Fruit fly (Drosophila melanogaster) whole organism, wandering third instar larva: ENCODE measurements around the gene CG45105.

ENCODE experiments used
- Dfd ChIP-seq: fragments of >200 bp; optimal IDR thresholded peaks from 2 replicates; lab custom pipeline; 2017; ENCODE audit warnings: missing biosample characterization, missing genetic modification characterization
- Dif ChIP-seq: fragments of 200-275, 200-300 bp; sonication (Bioruptor generic); optimal IDR thresholded peaks from 2 replicates; lab custom pipeline; 2018; ENCODE audit warnings: missing biosample characterization, missing genetic modification characterization; ENCODE audit not compliant: partially characterized antibody
- Jra ChIP-seq: sonication (Bioruptor generic); optimal IDR thresholded peaks from 2 replicates; lab custom pipeline; 2016; ENCODE audit warnings: missing biosample characterization, missing genetic modification characterization
- OdsH ChIP-seq: fragments of 200-800 bp; sonication (Bioruptor generic); optimal IDR thresholded peaks from 2 replicates; lab custom pipeline; 2016; ENCODE audit warnings: missing biosample characterization, mild to moderate bottlenecking, missing genetic modification characterization
- br ChIP-seq: fragments of 200-800 bp; sonication (Bioruptor generic); optimal IDR thresholded peaks from 2 replicates; lab custom pipeline; 2016; ENCODE audit warnings: missing biosample characterization, missing genetic modification characterization
- dsf ChIP-seq: sonication (Bioruptor generic); optimal IDR thresholded peaks from 2 replicates; lab custom pipeline; 2016; ENCODE audit warnings: missing biosample characterization, missing genetic modification characterization, borderline replicate concordance
- ey ChIP-seq: fragments of 200-800 bp; sonication (Bioruptor generic); optimal IDR thresholded peaks from 2 replicates; lab custom pipeline; 2016; ENCODE audit warnings: missing biosample characterization, missing genetic modification characterization
- psq ChIP-seq: fragments of 200-800 bp; sonication (Bioruptor generic); optimal IDR thresholded peaks from 3 replicates; lab custom pipeline; 2017; ENCODE audit warnings: missing biosample characterization, mild to moderate bottlenecking, missing genetic modification characterization, moderate library complexity
- woc ChIP-seq: sonication (Bioruptor generic); optimal IDR thresholded peaks from 2 replicates; lab custom pipeline; 2016; ENCODE audit warnings: missing biosample characterization, mild to moderate bottlenecking, missing genetic modification characterization

- TF ChIP-seq Dfd (no peak), ey (no peak), br (no peak), Jra (GFP tag; lab: Kevin White, UChicago) (peak; percentile 55), dsf (GFP tag; lab: Kevin White, UChicago) (no peak), psq (GFP tag; lab: Kevin White, UChicago) (no peak), woc (GFP tag; lab: Kevin White, UChicago) (no peak), OdsH (GFP tag; lab: Kevin White, UChicago) (no peak), Dif (GFP tag; lab: Kevin White, UChicago) (no peak)
Observed at dm6 chr3R:15963690-15964281, 46.0 kb upstream of the CG45105 start, which contains the start of the genes CG4287 and CG5516.
